Fruit fly (Drosophila melanogaster) whole organism, embryonic: ENCODE results near the gene CG15418.

ENCODE experiments used
- CG32767 ChIP-seq: fragments of 200-800 bp; sonication (Bioruptor generic); IDR thresholded peaks from 2 replicates; pipeline ENCODE4 v1.3.6; 2022; ENCODE audit warnings: missing biosample characterization, missing genetic modification characterization
- CHES-1-like ChIP-seq: fragments of 200-800 bp; sonication (Bioruptor generic); optimal IDR thresholded peaks from 2 replicates; lab custom pipeline; 2016; ENCODE audit warnings: missing biosample characterization, missing genetic modification characterization
- Chrac-16 ChIP-seq: fragments of 200-800 bp; sonication (Bioruptor generic); optimal IDR thresholded peaks from 3 replicates; lab custom pipeline; 2016; ENCODE audit warnings: missing biosample characterization, missing genetic modification characterization
- Nf-YC ChIP-seq: fragments of 200-800 bp; optimal IDR thresholded peaks from 3 replicates; lab custom pipeline; 2019; ENCODE audit warnings: missing biosample characterization, mild to moderate bottlenecking, missing genetic modification characterization, moderate library complexity
- Spps ChIP-seq: fragments of 200-800 bp; sonication (Bioruptor generic); optimal IDR thresholded peaks from 2 replicates; lab custom pipeline; 2018; ENCODE audit warnings: missing biosample characterization, mild to moderate bottlenecking, missing genetic modification characterization
- chif ChIP-seq, 2 experiments: fragments of 200-800 bp; sonication (Bioruptor generic); optimal IDR thresholded peaks; 3 replicates each; lab custom pipeline; 2016; ENCODE audit warnings: missing biosample characterization in 2 of 2, missing genetic modification characterization in 2 of 2
- pan ChIP-seq, 4 experiments: fragments of >200 bp in 3 of 4; fragments of 200-800 bp in 1 of 4; sonication (Bioruptor generic) in 1 of 4; optimal IDR thresholded peaks in 3 of 4; IDR thresholded peaks in 1 of 4; 2 replicates each; pipeline versions ENCODE4 v1.3.6 to Lab custom; 2017 to 2022; ENCODE audit warnings: missing biosample characterization in 2 of 4, missing genetic modification characterization in 2 of 4, mixed read lengths in 1 of 4

DNA sequence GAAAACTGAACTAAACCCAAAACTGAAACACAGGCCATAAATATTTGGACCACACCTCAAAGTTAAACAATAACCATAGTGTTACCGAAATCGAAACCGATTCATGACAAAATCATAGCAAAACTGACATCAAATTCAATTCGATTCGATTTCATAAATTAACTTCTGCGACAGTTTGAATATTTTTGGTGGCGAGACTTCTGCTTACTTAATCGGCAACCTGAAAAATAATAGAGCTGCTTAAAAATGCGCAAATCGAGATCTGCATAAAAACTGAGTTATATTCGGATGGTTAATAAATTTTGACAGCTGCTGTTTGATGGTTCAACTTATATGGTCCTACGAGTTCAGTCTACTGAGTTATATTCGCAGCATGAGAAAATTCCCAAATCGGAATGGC, 18.0 kb downstream of the CG15418 start:
- no peak for TF ChIP-seq CG32767 (GFP tag; lab: Robert Waterston, UW)
- TF ChIP-seq CHES-1-like (GFP tag; lab: Kevin White, UChicago): no peak
- TF ChIP-seq Spps (tag; lab: Kevin White, UChicago): no peak
- no peak for TF ChIP-seq Nf-YC
- TF ChIP-seq Chrac-16 (GFP tag; lab: Kevin White, UChicago): no peak
- TF ChIP-seq chif (GFP tag; optimal IDR thresholded peaks at IDR 0.05; lab: Kevin White, UChicago): no peak
- no peak for TF ChIP-seq pan (optimal IDR thresholded peaks at IDR 0.05; lab: Kevin White, UChicago)
- no peak for TF ChIP-seq pan (GFP tag; optimal IDR thresholded peaks at IDR 0.05 in 1 of 2, IDR thresholded peaks at IDR 0.05 in 1 of 2)
